Worm (Caenorhabditis elegans): ENCODE data around the gene cyp-33B1.

Gene cyp-33B1

ce11 chrV:9078815-9079525 lies 37.8 kb downstream of the cyp-33B1 start:
- TF ChIP-seq blmp-1 (tag; optimal IDR thresholded peaks at IDR 0.05) (no peak), nhr-237 (tag; optimal IDR thresholded peaks at IDR 0.05) (no peak), ceh-83 (GFP tag; optimal IDR thresholded peaks at IDR 0.05) (no peak), elt-1 (tag; optimal IDR thresholded peaks at IDR 0.05; ENCODE audit: borderline replicate concordance, insufficient read depth) (no peak), cnd-1 (tag; optimal IDR thresholded peaks at IDR 0.05) (no peak), zip-8 (tag; optimal IDR thresholded peaks at IDR 0.05) (no peak), unc-39 (tag; optimal IDR thresholded peaks at IDR 0.05) (no peak), sptf-1 (tag; optimal IDR thresholded peaks at IDR 0.05) (no peak), nhr-12 (tag; optimal IDR thresholded peaks at IDR 0.05) (no peak), elt-3 (tag; optimal IDR thresholded peaks at IDR 0.05) (no peak), pha-4 (tag; optimal IDR thresholded peaks at IDR 0.05) (no peak), nhr-2 (tag; optimal IDR thresholded peaks at IDR 0.05) (no peak), lsy-2 (tag; optimal IDR thresholded peaks at IDR 0.05) (no peak)

DNA sequence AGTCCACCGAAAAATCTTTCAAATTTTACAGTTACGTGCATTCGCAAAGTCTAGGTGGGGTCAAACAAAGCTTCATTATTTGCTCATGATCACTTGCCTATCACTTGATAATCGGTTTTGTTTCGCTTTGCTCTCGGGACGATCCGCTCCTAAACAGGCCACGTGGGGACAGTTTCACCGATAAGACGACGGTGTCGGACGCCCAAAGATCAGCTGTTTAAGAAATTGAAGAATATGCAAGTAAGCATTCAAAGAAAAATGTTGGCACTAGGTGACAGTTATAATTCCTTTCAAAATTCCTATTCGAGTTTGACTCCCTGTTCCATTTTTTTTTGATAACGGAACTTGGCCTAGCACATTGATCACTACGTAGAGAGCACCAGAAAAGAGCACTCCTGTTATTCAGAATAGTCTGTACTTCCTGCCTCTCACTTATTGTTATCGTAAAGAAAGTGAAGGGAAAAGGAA lies 38.9 kb downstream of the cyp-33B1 start:
- no peak for TF ChIP-seq unc-120 (tag; optimal IDR thresholded peaks at IDR 0.05; ENCODE audit: poor library complexity, severe bottlenecking)
- no peak for TF ChIP-seq drap-1 (GFP tag; optimal IDR thresholded peaks at IDR 0.05)
- TF ChIP-seq zip-8 (tag; optimal IDR thresholded peaks at IDR 0.05): no peak
- TF ChIP-seq ztf-11 (tag; optimal IDR thresholded peaks at IDR 0.05): no peak
- TF ChIP-seq lsy-2 (tag; optimal IDR thresholded peaks at IDR 0.05): no peak
- no peak for TF ChIP-seq blmp-1 (tag; optimal IDR thresholded peaks at IDR 0.05)
- TF ChIP-seq elt-3 (tag; optimal IDR thresholded peaks at IDR 0.05): no peak

- TF ChIP-seq ces-1 (GFP tag; optimal IDR thresholded peaks at IDR 0.05): no peak
- TF ChIP-seq nhr-76 (tag; optimal IDR thresholded peaks at IDR 0.05): no peak
- TF ChIP-seq lin-32 (GFP tag; optimal IDR thresholded peaks at IDR 0.05): no peak
- no peak for TF ChIP-seq zip-8 (tag; optimal IDR thresholded peaks at IDR 0.05)
- no peak for TF ChIP-seq unc-62 (GFP tag; optimal IDR thresholded peaks at IDR 0.05)
- no peak for TF ChIP-seq elt-1 (tag; optimal IDR thresholded peaks at IDR 0.05; ENCODE audit: borderline replicate concordance, insufficient read depth)
- no peak for TF ChIP-seq ztf-11 (tag; optimal IDR thresholded peaks at IDR 0.05)
- TF ChIP-seq tbx-8 (GFP tag; optimal IDR thresholded peaks at IDR 0.05): no peak
- TF ChIP-seq elt-3 (tag; optimal IDR thresholded peaks at IDR 0.05): no peak
- no peak for TF ChIP-seq ham-2 (GFP tag; optimal IDR thresholded peaks at IDR 0.05)
- no peak for TF ChIP-seq blmp-1 (tag; optimal IDR thresholded peaks at IDR 0.05)
- TF ChIP-seq unc-39 (tag; optimal IDR thresholded peaks at IDR 0.05): no peak
- TF ChIP-seq cnd-1 (tag; optimal IDR thresholded peaks at IDR 0.05): no peak
- no peak for TF ChIP-seq mep-1 (tag; optimal IDR thresholded peaks at IDR 0.05)
- TF ChIP-seq mls-2 (tag; optimal IDR thresholded peaks at IDR 0.05): no peak
- TF ChIP-seq nhr-28 (tag; optimal IDR thresholded peaks at IDR 0.05): no peak
- no peak for TF ChIP-seq drap-1 (GFP tag; optimal IDR thresholded peaks at IDR 0.05)
- TF ChIP-seq lin-13 (tag; optimal IDR thresholded peaks at IDR 0.05): no peak
- TF ChIP-seq nhr-2 (tag; optimal IDR thresholded peaks at IDR 0.05): no peak
Measured at ce11 chrV:9081410-9081809, 40.3 kb downstream of the cyp-33B1 start.

- no peak for TF ChIP-seq nhr-76 (tag; optimal IDR thresholded peaks at IDR 0.05)
- TF ChIP-seq blmp-1 (tag; optimal IDR thresholded peaks at IDR 0.05): no peak
- no peak for TF ChIP-seq bed-3 (GFP tag; optimal IDR thresholded peaks at IDR 0.05)
- no peak for TF ChIP-seq pha-4 (tag; optimal IDR thresholded peaks at IDR 0.05)
- TF ChIP-seq ceh-43 (GFP tag; optimal IDR thresholded peaks at IDR 0.05): no peak
- no peak for TF ChIP-seq ceh-83 (GFP tag; optimal IDR thresholded peaks at IDR 0.05)
- TF ChIP-seq mab-5 (tag; optimal IDR thresholded peaks at IDR 0.05): no peak
- TF ChIP-seq snpc-4 (tag; optimal IDR thresholded peaks at IDR 0.05): no peak
- TF ChIP-seq lin-32 (GFP tag; optimal IDR thresholded peaks at IDR 0.05): no peak
- no peak for TF ChIP-seq drap-1 (GFP tag; optimal IDR thresholded peaks at IDR 0.05)
Measured at ce11 chrV:9082350-9082749, 41.2 kb downstream of the cyp-33B1 start.

DNA sequence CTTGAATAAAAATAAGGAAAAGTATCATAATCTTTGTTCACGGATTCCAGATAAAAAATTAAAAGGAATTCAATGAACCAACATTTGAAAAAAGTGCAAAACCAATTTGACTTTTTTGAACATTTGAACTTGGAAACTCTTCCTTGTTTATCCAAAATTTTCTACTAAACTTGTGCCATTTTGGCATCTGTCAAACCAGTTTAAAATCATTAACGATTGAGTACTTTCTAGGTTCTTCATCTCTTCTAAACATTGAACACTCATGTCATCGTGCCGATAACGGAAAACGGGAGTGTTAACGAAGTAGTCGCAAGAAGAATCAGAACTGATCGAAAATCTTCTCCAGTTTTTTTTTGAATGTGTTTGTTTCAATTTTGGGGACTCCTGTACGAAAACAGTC lies 43.1 kb downstream of the cyp-33B1 start:
- TF ChIP-seq blmp-1 (tag; optimal IDR thresholded peaks at IDR 0.05): no peak
- TF ChIP-seq lin-32 (GFP tag; optimal IDR thresholded peaks at IDR 0.05): no peak
- no peak for TF ChIP-seq snpc-4 (tag; optimal IDR thresholded peaks at IDR 0.05)
- no peak for TF ChIP-seq ham-2 (GFP tag; optimal IDR thresholded peaks at IDR 0.05)
- TF ChIP-seq sptf-1 (tag; optimal IDR thresholded peaks at IDR 0.05): no peak
- TF ChIP-seq drap-1 (GFP tag; optimal IDR thresholded peaks at IDR 0.05): no peak
- no peak for TF ChIP-seq hlh-1 (tag; optimal IDR thresholded peaks at IDR 0.05)
- TF ChIP-seq tbx-8 (GFP tag; optimal IDR thresholded peaks at IDR 0.05): no peak
- no peak for TF ChIP-seq lin-13 (tag; optimal IDR thresholded peaks at IDR 0.05)
- no peak for TF ChIP-seq mep-1 (tag; optimal IDR thresholded peaks at IDR 0.05)
- no peak for TF ChIP-seq elt-3 (tag; optimal IDR thresholded peaks at IDR 0.05)
- no peak for TF ChIP-seq unc-39 (tag; optimal IDR thresholded peaks at IDR 0.05)
- TF ChIP-seq nhr-12 (tag; optimal IDR thresholded peaks at IDR 0.05): no peak

Measured in whole organism, mixed stage, embryonic.